Worm (Caenorhabditis elegans) whole organism, L4 larva: ENCODE data around the gene ZK470.6.

Experiments used
- F37D6.2 ChIP-seq: sonication (generic microtip); optimal IDR thresholded peaks from 2 replicates; lab custom pipeline; 2016; ENCODE audit warnings: mild to moderate bottlenecking, missing genetic modification characterization, missing compliant biosample characterization
- F44E2.7 ChIP-seq: fragments of 200-800 bp; sonication (Bioruptor generic); IDR thresholded peaks from 2 replicates; pipeline ENCODE4 v2.1.2; 2022; ENCODE audit warnings: missing genetic modification characterization, missing compliant biosample characterization
- T20F7.1 ChIP-seq: fragments of 200-800 bp; sonication (Bioruptor generic); optimal IDR thresholded peaks from 2 replicates; lab custom pipeline; 2018; ENCODE audit warnings: mild to moderate bottlenecking, missing genetic modification characterization, missing compliant biosample characterization
- T26A8.4 ChIP-seq: fragments of 200-800 bp; sonication (Bioruptor generic); IDR thresholded peaks from 2 replicates; pipeline ENCODE4 v1.3.6; 2022; ENCODE audit warnings: missing genetic modification characterization, missing compliant biosample characterization
- Y5F2A.4 ChIP-seq: fragments of 200-800 bp; sonication (Bioruptor generic); optimal IDR thresholded peaks from 2 replicates; lab custom pipeline; 2018; ENCODE audit warnings: mild to moderate bottlenecking, missing genetic modification characterization, missing compliant biosample characterization
- Y75B8A.6 ChIP-seq: fragments of 200-800 bp; sonication (Bioruptor generic); IDR thresholded peaks from 2 replicates; pipeline ENCODE4 v1.3.6; 2022; ENCODE audit warnings: missing genetic modification reagents, missing genetic modification characterization, missing compliant biosample characterization
- ZK337.2 ChIP-seq: fragments of 200-800 bp; sonication (Bioruptor generic); IDR thresholded peaks from 2 replicates; pipeline ENCODE4 v1.3.6; 2022; ENCODE audit warnings: missing genetic modification reagents, missing genetic modification characterization, missing compliant biosample characterization
- aha-1 ChIP-seq: fragments of 150-350 bp; peaks from one replicate; lab custom pipeline; 2014; ENCODE audit warnings: missing biosample characterization, missing genetic modification characterization
- aly-2 ChIP-seq: sonication (generic microtip); optimal IDR thresholded peaks from 2 replicates; lab custom pipeline; 2018; ENCODE audit warnings: missing biosample characterization, missing genetic modification characterization
- arid-1 ChIP-seq: fragments of 200-800 bp; sonication (Bioruptor generic); conservative IDR thresholded peaks from 2 replicates; pipeline ENCODE4 v1.3.6; 2022; ENCODE audit warnings: missing genetic modification reagents, missing genetic modification characterization, missing compliant biosample characterization
- ceh-20 ChIP-seq: fragments of 200-800 bp; sonication (Bioruptor generic); IDR thresholded peaks from 2 replicates; pipeline ENCODE4 v1.3.6; 2022; ENCODE audit warnings: missing genetic modification reagents, missing genetic modification characterization, missing compliant biosample characterization
- ceh-32 ChIP-seq: sonication (generic microtip); optimal IDR thresholded peaks from 2 replicates; lab custom pipeline; 2016; ENCODE audit warnings: mild to moderate bottlenecking, missing genetic modification characterization, missing compliant biosample characterization; ENCODE audit not compliant: poor library complexity
- ceh-44 ChIP-seq: fragments of 200-800 bp; sonication (Bioruptor generic); IDR thresholded peaks from 2 replicates; pipeline ENCODE4 v1.3.6; 2022; ENCODE audit warnings: missing genetic modification reagents, missing genetic modification characterization, missing compliant biosample characterization
- daf-12 ChIP-seq: fragments of 150-350 bp; optimal IDR thresholded peaks from 2 replicates; lab custom pipeline; 2014; ENCODE audit warnings: missing biosample characterization, missing genetic modification reagents, missing genetic modification characterization
- dmd-6 ChIP-seq: fragments of 200-800 bp; sonication (Bioruptor generic); IDR thresholded peaks from 2 replicates; pipeline ENCODE4 v1.3.6; 2022; ENCODE audit warnings: missing genetic modification reagents, missing genetic modification characterization, missing compliant biosample characterization
- dpl-1 ChIP-seq: fragments of 150-350 bp; optimal IDR thresholded peaks from 2 replicates; lab custom pipeline; 2014; ENCODE audit warnings: missing biosample characterization, missing genetic modification reagents, missing genetic modification characterization
- dve-1 ChIP-seq: sonication (generic microtip); optimal IDR thresholded peaks from 2 replicates; lab custom pipeline; 2017; ENCODE audit warnings: antibody characterized with exemption, mild to moderate bottlenecking, missing genetic modification characterization, missing compliant biosample characterization; ENCODE audit not compliant: insufficient read depth
- egl-27 ChIP-seq: sonication (generic microtip); optimal IDR thresholded peaks from 3 replicates; lab custom pipeline; 2017; ENCODE audit warnings: missing biosample characterization, missing genetic modification reagents, missing genetic modification characterization
- egl-43 ChIP-seq: fragments of 200-800 bp; sonication (Bioruptor generic); IDR thresholded peaks from 2 replicates; pipeline ENCODE4 v1.3.6; 2022; ENCODE audit warnings: missing genetic modification reagents, missing genetic modification characterization, missing compliant biosample characterization
- fkh-10 ChIP-seq: fragments of 150-350 bp; optimal IDR thresholded peaks from 2 replicates; lab custom pipeline; 2014; ENCODE audit warnings: missing biosample characterization, missing genetic modification reagents, missing genetic modification characterization
- fos-1 ChIP-seq: fragments of 150-350 bp; optimal IDR thresholded peaks from 2 replicates; lab custom pipeline; 2014; ENCODE audit warnings: missing biosample characterization, missing genetic modification characterization
- gei-8 ChIP-seq: fragments of 200-800 bp; sonication (Bioruptor generic); optimal IDR thresholded peaks from 2 replicates; lab custom pipeline; 2018; ENCODE audit warnings: mild to moderate bottlenecking, missing genetic modification characterization, missing compliant biosample characterization
- hlh-11 ChIP-seq: fragments of 200-800 bp; sonication (Bioruptor generic); optimal IDR thresholded peaks from 2 replicates; lab custom pipeline; 2018; ENCODE audit warnings: mild to moderate bottlenecking, missing genetic modification characterization, missing compliant biosample characterization
- hmg-1.1 ChIP-seq: fragments of 200-800 bp; sonication (Bioruptor generic); IDR thresholded peaks from 2 replicates; pipeline ENCODE4 v1.3.6; 2022; ENCODE audit warnings: missing genetic modification reagents, missing genetic modification characterization, missing compliant biosample characterization
- lin-1 ChIP-seq: fragments of 200-800 bp; sonication (Bioruptor generic); IDR thresholded peaks from 2 replicates; pipeline ENCODE4 v1.3.6; 2022; ENCODE audit warnings: missing genetic modification reagents, missing genetic modification characterization, missing compliant biosample characterization
- lin-13 ChIP-seq: fragments of 150-350 bp; optimal IDR thresholded peaks from 2 replicates; lab custom pipeline; 2014; ENCODE audit warnings: missing biosample characterization, missing genetic modification reagents, missing genetic modification characterization
- lin-39 ChIP-seq: fragments of 150-350 bp; optimal IDR thresholded peaks from 2 replicates; lab custom pipeline; 2014; ENCODE audit warnings: missing biosample characterization, missing genetic modification reagents, missing genetic modification characterization
- madf-5 ChIP-seq, 2 experiments: fragments of 200-800 bp; sonication (Bioruptor generic); IDR thresholded peaks; 2 replicates each; pipeline ENCODE4 v1.3.6; 2022; ENCODE audit warnings: missing compliant biosample characterization in 2 of 2, missing genetic modification characterization in 2 of 2
- mdl-1 ChIP-seq, 2 experiments: fragments of 150-350 bp in 1 of 2; sonication (generic microtip) in 1 of 2; optimal IDR thresholded peaks; 2 replicates each; lab custom pipeline; 2014 to 2017; ENCODE audit warnings: missing biosample characterization in 2 of 2, missing genetic modification characterization in 2 of 2
- mep-1 ChIP-seq: fragments of 150-350 bp; sonication (generic microtip); optimal IDR thresholded peaks from 3 replicates; lab custom pipeline; 2014; ENCODE audit warnings: missing biosample characterization, missing genetic modification characterization
- mxl-3 ChIP-seq: fragments of 200-800 bp; sonication (Bioruptor generic); optimal IDR thresholded peaks from 2 replicates; lab custom pipeline; 2018; ENCODE audit warnings: mild to moderate bottlenecking, missing genetic modification characterization, missing compliant biosample characterization
- nhr-102 ChIP-seq: sonication (generic microtip); optimal IDR thresholded peaks from 2 replicates; lab custom pipeline; 2016; ENCODE audit warnings: mild to moderate bottlenecking, missing genetic modification characterization, moderate library complexity, missing compliant biosample characterization
- nhr-11 ChIP-seq: fragments of 150-350 bp; optimal IDR thresholded peaks from 2 replicates; lab custom pipeline; 2014; ENCODE audit warnings: missing biosample characterization, missing genetic modification characterization
- nhr-25 ChIP-seq: sonication (generic microtip); optimal IDR thresholded peaks from 2 replicates; lab custom pipeline; 2017; ENCODE audit warnings: missing genetic modification characterization, mild to moderate bottlenecking, missing compliant biosample characterization, antibody characterized with exemption, moderate library complexity, borderline replicate concordance; ENCODE audit not compliant: insufficient read depth
- nhr-28 ChIP-seq: fragments of 150-350 bp; optimal IDR thresholded peaks from 2 replicates; lab custom pipeline; 2014; ENCODE audit warnings: missing biosample characterization, missing genetic modification characterization
- nhr-42 ChIP-seq: fragments of 200-800 bp; sonication (Bioruptor generic); IDR thresholded peaks from 2 replicates; pipeline ENCODE4 v1.3.6; 2022; ENCODE audit warnings: missing genetic modification characterization, missing compliant biosample characterization
- nhr-48 ChIP-seq: sonication (generic microtip); optimal IDR thresholded peaks from 2 replicates; lab custom pipeline; 2016; ENCODE audit warnings: mild to moderate bottlenecking, missing genetic modification characterization, missing compliant biosample characterization
- nhr-6 ChIP-seq: fragments of 150-350 bp; optimal IDR thresholded peaks from 2 replicates; lab custom pipeline; 2014; ENCODE audit warnings: missing biosample characterization, missing genetic modification characterization
- pqm-1 ChIP-seq: sonication (generic microtip); optimal IDR thresholded peaks from 2 replicates; lab custom pipeline; 2017; ENCODE audit warnings: missing biosample characterization, missing genetic modification characterization
- rbr-2 ChIP-seq: sonication (generic microtip); optimal IDR thresholded peaks from 2 replicates; lab custom pipeline; 2016; ENCODE audit warnings: missing genotype, missing genetic modification characterization, missing compliant biosample characterization
- saeg-2 ChIP-seq: fragments of 200-800 bp; sonication (Bioruptor generic); IDR thresholded peaks from 2 replicates; pipeline ENCODE4 v1.3.6; 2022; ENCODE audit warnings: missing genetic modification reagents, missing genetic modification characterization, missing compliant biosample characterization
- spr-1 ChIP-seq: sonication (generic microtip); optimal IDR thresholded peaks from 2 replicates; lab custom pipeline; 2016; ENCODE audit warnings: mild to moderate bottlenecking, missing genetic modification characterization, missing compliant biosample characterization
- unc-130 ChIP-seq: sonication (generic microtip); optimal IDR thresholded peaks from 2 replicates; lab custom pipeline; 2016; ENCODE audit warnings: missing genetic modification reagents, missing genetic modification characterization, missing compliant biosample characterization
- unc-39 ChIP-seq: sonication (generic microtip); optimal IDR thresholded peaks from 2 replicates; lab custom pipeline; 2017; ENCODE audit warnings: missing biosample characterization, missing genetic modification characterization
- zfp-2 ChIP-seq: sonication (generic microtip); optimal IDR thresholded peaks from 2 replicates; lab custom pipeline; 2016; ENCODE audit warnings: mild to moderate bottlenecking, missing genetic modification characterization, missing compliant biosample characterization
- zfp-3 ChIP-seq: fragments of 200-800 bp; sonication (Bioruptor generic); conservative IDR thresholded peaks from 2 replicates; pipeline ENCODE4 v1.3.6; 2022; ENCODE audit warnings: missing genetic modification reagents, missing genetic modification characterization, missing compliant biosample characterization
- zip-11 ChIP-seq: fragments of 200-800 bp; sonication (Bioruptor generic); IDR thresholded peaks from 2 replicates; pipeline ENCODE4 v1.3.6; 2022; ENCODE audit warnings: missing genetic modification characterization, missing compliant biosample characterization
- zip-2 ChIP-seq: fragments of 150-350 bp; optimal IDR thresholded peaks from 2 replicates; lab custom pipeline; 2014; ENCODE audit warnings: missing biosample characterization, missing genetic modification characterization

The ZK470.6 gene

ce11 chrX:4146046-4146445 lies 31.2 kb downstream of the ZK470.6 start (continued):
- no peak for TF ChIP-seq saeg-2 (GFP tag; lab: Robert Waterston, UW)
- TF ChIP-seq mxl-3 (GFP tag; lab: Kevin White, UChicago) = no peak
- TF ChIP-seq fkh-10 (GFP tag; lab: Kevin White, UChicago) = no peak
- no peak for TF ChIP-seq mep-1

DNA sequence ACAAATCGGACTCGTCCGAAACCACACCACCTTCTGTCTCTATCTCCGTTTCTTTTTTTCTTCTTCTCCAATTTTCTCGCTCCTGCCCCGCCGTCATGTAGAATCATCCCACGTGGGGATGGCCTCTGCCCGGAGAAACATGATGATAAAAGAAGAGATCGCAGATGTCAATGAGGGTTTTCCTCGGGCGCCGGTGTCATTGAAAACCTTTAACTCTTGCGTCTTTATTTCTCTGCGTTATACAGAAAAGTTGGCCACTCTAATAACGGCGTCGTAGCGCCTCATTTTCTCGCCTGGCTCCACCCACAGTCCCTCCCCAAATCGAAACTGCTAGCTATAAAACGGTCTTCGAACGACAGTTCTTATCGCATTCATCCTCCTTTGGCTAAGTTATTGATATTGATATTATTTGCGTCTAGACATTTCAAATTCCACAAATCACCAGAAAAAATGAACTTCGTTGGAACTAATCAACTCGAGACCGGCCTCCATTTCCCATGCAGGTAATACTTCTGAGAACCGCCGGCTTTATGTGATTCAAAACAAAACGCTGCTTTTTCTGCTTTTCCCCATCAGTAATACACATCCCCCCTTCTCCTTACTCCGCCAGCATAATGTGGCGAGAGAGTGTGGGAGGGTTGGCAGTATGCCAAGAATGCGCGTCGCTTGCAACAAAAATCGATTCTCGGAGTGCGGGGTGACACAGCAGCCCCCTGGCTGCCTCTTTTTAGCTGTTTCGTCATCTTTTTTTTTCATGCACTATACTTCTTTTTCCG lies 32.1 kb downstream of the ZK470.6 start:
- TF ChIP-seq hlh-11 (tag; lab: Kevin White, UChicago) (peak; percentile 95), madf-5 (GFP tag; IDR thresholded peaks at IDR 0.05; lab: Robert Waterston, UW) (0 out of 4 replicates have a peak, but pooled peaks have one; percentile 32 to 56), Y75B8A.6 (GFP tag; lab: Robert Waterston, UW) (no peak), lin-1 (peak; percentile 58; the same call in 1 of the 2 replicates), unc-130 (GFP tag; lab: Kevin White, UChicago) (no peak), zfp-2 (tag; lab: Kevin White, UChicago) (peak; percentile 36), T26A8.4 (GFP tag; lab: Robert Waterston, UW) (peak; percentile 35), unc-39 (tag; lab: Kevin White, UChicago) (no peak), nhr-42 (GFP tag; lab: Robert Waterston, UW) (0 out of 2 replicates have a peak, but pooled peaks have one; percentile 47), F44E2.7 (no peak), nhr-102 (peak; percentile 64), pqm-1 (tag; lab: Kevin White, UChicago) (no peak), fos-1 (no peak), aha-1 (tag; lab: Kevin White, UChicago) (peak; percentile 100), ceh-32 (tag; lab: Kevin White, UChicago) (no peak), F37D6.2 (tag; lab: Kevin White, UChicago) (peak; percentile 64), ceh-20 (peak; percentile 15; the same call in 1 of the 2 replicates), Y5F2A.4 (peak; percentile 40), fkh-10 (GFP tag; lab: Kevin White, UChicago) (peak; percentile 60), daf-12 (tag; lab: Kevin White, UChicago) (no peak), nhr-28 (tag; lab: Kevin White, UChicago) (peak; percentile 97), nhr-6 (tag; lab: Kevin White, UChicago) (peak; percentile 9), T20F7.1 (GFP tag; lab: Kevin White, UChicago) (no peak), nhr-25 (tag; lab: Kevin White, UChicago) (peak; percentile 95), egl-27 (tag; lab: Kevin White, UChicago) (no peak), dmd-6 (peak; percentile 97), nhr-11 (tag; lab: Kevin White, UChicago) (peak; percentile 64), zip-2 (tag; lab: Kevin White, UChicago) (no peak), lin-39 (tag; lab: Kevin White, UChicago) (no peak), spr-1 (tag; lab: Kevin White, UChicago) (peak; percentile 9), mxl-3 (GFP tag; lab: Kevin White, UChicago) (peak; percentile 93), aly-2 (tag; lab: Kevin White, UChicago) (no peak), dpl-1 (GFP tag; lab: Kevin White, UChicago) (peak; percentile 23), zfp-3 (no peak), hmg-1.1 (peak; percentile 62), arid-1 (GFP tag; lab: Robert Waterston, UW) (peak; percentile 33; the same call in 1 of the 2 replicates), ceh-44 (GFP tag; lab: Robert Waterston, UW) (peak; percentile 67; the same call in 1 of the 2 replicates), gei-8 (GFP tag; lab: Kevin White, UChicago) (no peak), ZK337.2 (GFP tag; lab: Robert Waterston, UW) (peak; percentile 42), lin-13 (GFP tag; lab: Kevin White, UChicago) (peak; percentile 39), dve-1 (tag; lab: Kevin White, UChicago) (peak; percentile 47), mdl-1 (tag; optimal IDR thresholded peaks at IDR 0.05; lab: Kevin White, UChicago) (peak; percentile 97 to 98), zip-11 (GFP tag; lab: Robert Waterston, UW) (no peak), egl-43 (GFP tag; lab: Robert Waterston, UW) (peak; percentile 75), nhr-48 (peak; percentile 65), rbr-2 (tag; lab: Kevin White, UChicago) (peak; percentile 54)
